Fruit fly (Drosophila melanogaster): ENCODE measurements around the gene CG12659.

Gene CG12659

DNA sequence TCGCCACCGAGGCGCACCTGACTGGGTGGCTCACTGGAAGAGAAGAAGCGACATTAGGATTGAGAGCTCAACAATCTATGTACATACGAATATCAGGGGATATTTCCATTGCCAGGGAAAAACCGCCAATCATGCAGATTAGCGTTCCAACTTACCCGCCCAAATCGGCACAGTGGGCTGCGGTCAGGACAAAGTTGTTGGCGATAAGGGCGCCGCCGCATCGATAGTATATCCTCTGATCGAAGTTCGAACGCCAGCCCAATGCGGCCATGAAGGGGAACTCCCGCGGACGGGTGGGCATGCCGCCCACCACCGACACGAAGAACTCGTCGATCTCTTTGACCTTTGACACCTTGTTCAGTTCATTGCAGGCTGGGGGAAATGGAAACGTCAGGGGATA, 19.6 kb downstream of the CG12659 start:
- TF ChIP-seq dl (GFP tag; optimal IDR thresholded peaks at IDR 0.05; ENCODE audit: insufficient read depth in 1 of 2, partially characterized antibody in 2 of 2) (no peak), Rel (GFP tag; optimal IDR thresholded peaks at IDR 0.05) (no peak), Rel (tag; optimal IDR thresholded peaks at IDR 0.05) (peak; percentile 93)

DNA sequence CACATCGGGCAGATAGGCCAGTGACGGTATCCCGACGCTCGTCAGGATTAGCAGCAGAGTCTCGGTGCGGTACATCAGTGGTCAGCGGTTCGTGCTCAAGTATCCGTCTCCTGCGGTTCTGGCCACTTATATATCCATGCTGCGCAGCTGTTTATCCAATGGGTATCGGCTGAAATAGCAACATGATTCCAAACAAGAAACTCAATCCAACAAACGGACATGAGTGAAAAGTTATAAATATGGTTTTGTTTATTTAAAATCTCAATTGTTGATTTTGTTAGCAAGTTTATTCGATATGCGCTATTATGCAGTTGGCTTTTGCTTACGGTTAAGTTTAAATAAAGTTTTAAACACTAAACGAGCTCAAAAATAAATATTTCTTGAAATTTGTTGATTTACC, 20.7 kb downstream of the CG12659 start, which contains the start of gene CG12111:
Gene CG12111 (minus strand): TSS at position 101 of the 400 bp plus-strand sequence.
- TF ChIP-seq Myc (optimal IDR thresholded peaks at IDR 0.05) (no peak), CG9705 (GFP tag; optimal IDR thresholded peaks at IDR 0.05) (no peak), ey (GFP tag; optimal IDR thresholded peaks at IDR 0.05) (no peak), brk (GFP tag; optimal IDR thresholded peaks at IDR 0.05) (no peak), HLH106 (tag; optimal IDR thresholded peaks at IDR 0.05) (no peak), lola (GFP tag; optimal IDR thresholded peaks at IDR 0.05) (no peak), rgr (GFP tag; optimal IDR thresholded peaks at IDR 0.05) (no peak), sage (GFP tag; optimal IDR thresholded peaks at IDR 0.05) (no peak), Rel (GFP tag; optimal IDR thresholded peaks at IDR 0.05) (no peak), Rel (tag; optimal IDR thresholded peaks at IDR 0.05) (no peak), usp (GFP tag; optimal IDR thresholded peaks at IDR 0.05) (no peak), psq (GFP tag; optimal IDR thresholded peaks at IDR 0.05) (no peak), Dif (GFP tag; optimal IDR thresholded peaks at IDR 0.05; ENCODE audit: partially characterized antibody) (no peak), jim (GFP tag; optimal IDR thresholded peaks at IDR 0.05) (no peak)

DNA sequence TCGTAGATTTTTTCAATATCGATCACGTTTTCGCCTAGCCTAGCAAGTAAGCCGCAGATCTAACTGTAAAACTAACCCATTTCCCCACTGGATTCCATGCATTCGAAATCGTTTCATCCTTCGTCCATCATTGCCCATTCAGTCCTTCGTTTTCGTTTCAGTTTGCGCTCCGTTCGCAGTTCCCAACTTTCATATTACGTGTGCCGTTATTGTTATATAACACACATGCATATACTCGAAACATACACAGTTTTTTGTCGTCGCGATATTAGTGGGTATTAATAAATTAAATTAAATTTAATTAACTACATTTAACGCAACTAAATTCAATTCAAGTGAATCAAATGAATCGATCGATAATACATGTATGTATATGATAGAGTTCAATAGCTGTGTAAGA, 21.9 kb downstream of the CG12659 start:
- no peak for TF ChIP-seq Hr83 (GFP tag; optimal IDR thresholded peaks at IDR 0.05; ENCODE audit: poor library complexity, severe bottlenecking)
- no peak for TF ChIP-seq GATAd (GFP tag; optimal IDR thresholded peaks at IDR 0.05)
- TF ChIP-seq OdsH (GFP tag; optimal IDR thresholded peaks at IDR 0.05), result no peak
- TF ChIP-seq sv (GFP tag; optimal IDR thresholded peaks at IDR 0.05), result no peak
- no peak for TF ChIP-seq brk (GFP tag; optimal IDR thresholded peaks at IDR 0.05)
- no peak for TF ChIP-seq tai (GFP tag; optimal IDR thresholded peaks at IDR 0.05)
- TF ChIP-seq dmrt93B (GFP tag; optimal IDR thresholded peaks at IDR 0.05), result no peak
- TF ChIP-seq dl (GFP tag; optimal IDR thresholded peaks at IDR 0.05; ENCODE audit: insufficient read depth in 1 of 2, partially characterized antibody in 2 of 2), result no peak
- no peak for TF ChIP-seq sage (GFP tag; optimal IDR thresholded peaks at IDR 0.05)
- no peak for TF ChIP-seq br (GFP tag; optimal IDR thresholded peaks at IDR 0.05)
- TF ChIP-seq Jra (GFP tag; optimal IDR thresholded peaks at IDR 0.05), result no peak
- TF ChIP-seq Dfd (GFP tag; optimal IDR thresholded peaks at IDR 0.05), result no peak
- TF ChIP-seq usp (GFP tag; optimal IDR thresholded peaks at IDR 0.05), result no peak
- TF ChIP-seq foxo (GFP tag; optimal IDR thresholded peaks at IDR 0.05), result no peak
- TF ChIP-seq pan (optimal IDR thresholded peaks at IDR 0.05), result no peak
- TF ChIP-seq psq (GFP tag; optimal IDR thresholded peaks at IDR 0.05), result no peak
- no peak for TF ChIP-seq Dif (GFP tag; optimal IDR thresholded peaks at IDR 0.05; ENCODE audit: partially characterized antibody)

DNA sequence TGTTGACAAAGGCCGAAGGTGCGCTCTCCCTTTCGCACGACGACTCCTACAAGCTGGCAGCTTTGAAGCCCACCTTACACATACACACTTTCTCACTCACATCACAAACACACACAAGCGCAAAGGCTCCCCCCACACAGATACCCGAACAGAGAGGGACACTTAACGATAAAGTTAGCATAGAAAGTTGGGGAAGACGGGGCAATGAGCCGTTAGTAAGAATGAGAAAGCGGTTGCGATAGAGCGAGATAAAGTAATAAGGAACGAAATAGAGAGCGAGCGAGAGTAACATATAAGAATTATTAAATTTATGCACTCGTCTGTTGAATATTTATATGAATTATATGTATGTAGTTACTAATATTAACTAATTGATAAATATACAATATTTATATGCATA, 22.5 kb downstream of the CG12659 start:
- TF ChIP-seq CG9705 (GFP tag; optimal IDR thresholded peaks at IDR 0.05) (no peak), N (GFP tag; optimal IDR thresholded peaks at IDR 0.05) (no peak), brk (GFP tag; optimal IDR thresholded peaks at IDR 0.05) (peak; percentile 7), Rel (GFP tag; optimal IDR thresholded peaks at IDR 0.05) (no peak), Rel (tag; optimal IDR thresholded peaks at IDR 0.05) (peak; percentile 28)

DNA sequence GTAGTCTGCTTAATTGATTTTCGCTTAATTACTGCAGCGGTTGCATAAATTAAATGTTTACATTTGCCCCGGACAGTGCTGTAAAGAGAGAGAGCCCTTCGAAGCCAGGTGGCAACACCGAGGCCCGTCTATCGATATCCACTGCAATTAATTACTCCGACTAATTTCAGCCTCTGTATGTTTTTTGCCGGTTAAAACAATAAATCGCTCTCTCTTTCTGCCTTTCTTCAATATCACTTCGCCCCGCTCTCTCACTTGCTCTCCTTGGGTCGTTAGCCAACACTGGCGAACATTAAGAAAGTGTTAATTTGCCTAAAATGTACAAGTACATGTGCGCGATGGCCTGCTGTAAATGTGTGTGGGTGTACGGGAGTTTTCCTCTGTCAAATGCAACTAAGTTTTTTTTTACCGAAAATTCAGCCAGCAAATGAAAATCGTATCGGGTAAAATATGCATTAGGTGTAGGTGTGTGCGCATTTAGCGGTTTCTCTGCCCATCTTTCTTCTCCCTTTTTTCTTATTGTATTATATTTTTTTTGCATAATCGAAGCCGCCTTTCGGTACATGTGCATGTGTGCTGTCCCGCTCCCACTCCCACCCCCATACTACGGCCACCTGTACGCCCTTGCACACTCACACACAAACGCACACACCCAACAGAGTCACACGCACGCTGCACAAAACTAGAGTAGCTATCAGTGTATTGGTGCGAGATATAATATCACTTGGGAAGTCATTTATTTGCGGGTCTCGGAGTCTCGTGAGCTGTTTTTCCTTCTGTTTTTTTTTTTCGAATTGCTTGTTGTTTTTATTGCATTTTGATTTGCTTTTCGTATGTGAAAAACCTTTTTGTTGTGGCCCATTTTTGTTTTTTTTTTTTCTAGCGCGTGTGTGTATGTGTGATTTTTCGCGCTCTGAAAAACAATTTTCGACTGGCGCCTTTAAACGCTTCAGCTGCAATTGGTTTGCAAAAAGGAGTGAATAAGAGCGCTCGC, 29.8 kb downstream of the CG12659 start:
- no peak for TF ChIP-seq CG9705 (GFP tag; optimal IDR thresholded peaks at IDR 0.05)
- peak in 1 of 2 experiments; percentile 61 for TF ChIP-seq foxo (GFP tag; optimal IDR thresholded peaks at IDR 0.05)
- TF ChIP-seq Rel (GFP tag; optimal IDR thresholded peaks at IDR 0.05), result peak; percentile 23
- TF ChIP-seq Rel (tag; optimal IDR thresholded peaks at IDR 0.05), result peak; percentile 44
- no peak for TF ChIP-seq Mio (GFP tag; optimal IDR thresholded peaks at IDR 0.05)
- TF ChIP-seq sage (GFP tag; optimal IDR thresholded peaks at IDR 0.05), result no peak
- TF ChIP-seq HLH106 (tag; optimal IDR thresholded peaks at IDR 0.05), result peak; percentile 37
- no peak for TF ChIP-seq Dfd (GFP tag; optimal IDR thresholded peaks at IDR 0.05)
- no peak for TF ChIP-seq CrebA (GFP tag; optimal IDR thresholded peaks at IDR 0.05; ENCODE audit: borderline replicate concordance)
- TF ChIP-seq Vsx2 (GFP tag; optimal IDR thresholded peaks at IDR 0.05; ENCODE audit: partially characterized antibody), result no peak
- TF ChIP-seq Sp1 (GFP tag; optimal IDR thresholded peaks at IDR 0.05), result peak; percentile 51
- TF ChIP-seq fru (GFP tag; optimal IDR thresholded peaks at IDR 0.05), result peak; percentile 76
- no peak for TF ChIP-seq OdsH (GFP tag; optimal IDR thresholded peaks at IDR 0.05)
- peak; percentile 32 for TF ChIP-seq brk (GFP tag; optimal IDR thresholded peaks at IDR 0.05)
- no peak for TF ChIP-seq lola (GFP tag; optimal IDR thresholded peaks at IDR 0.05)
- no peak for TF ChIP-seq usp (GFP tag; optimal IDR thresholded peaks at IDR 0.05)
- peak; percentile 70 for TF ChIP-seq Hnf4 (GFP tag; optimal IDR thresholded peaks at IDR 0.05)
- no peak for TF ChIP-seq Myc (optimal IDR thresholded peaks at IDR 0.05)
- no peak for TF ChIP-seq sv (GFP tag; optimal IDR thresholded peaks at IDR 0.05)
- peak; percentile 66 for TF ChIP-seq br (GFP tag; optimal IDR thresholded peaks at IDR 0.05)
- TF ChIP-seq CG32264 (GFP tag; optimal IDR thresholded peaks at IDR 0.05), result no peak
- peak; percentile 48 for TF ChIP-seq ey (GFP tag; optimal IDR thresholded peaks at IDR 0.05)
- no peak for TF ChIP-seq Hr78 (GFP tag; optimal IDR thresholded peaks at IDR 0.05)
- TF ChIP-seq woc (GFP tag; optimal IDR thresholded peaks at IDR 0.05), result peak; percentile 29
- TF ChIP-seq dl (GFP tag; optimal IDR thresholded peaks at IDR 0.05; ENCODE audit: insufficient read depth in 1 of 2, partially characterized antibody in 2 of 2), result no peak
- TF ChIP-seq dsf (GFP tag; optimal IDR thresholded peaks at IDR 0.05; ENCODE audit: borderline replicate concordance), result no peak
